Worm (Caenorhabditis elegans) whole organism, L3 larva: Measurements from ENCODE around the gene dos-3.

ENCODE experiments used
- elt-2 ChIP-seq: sonication (generic microtip); optimal IDR thresholded peaks from 2 replicates; lab custom pipeline; 2016; ENCODE audit warnings: missing genetic modification reagents, mild to moderate bottlenecking, missing genetic modification characterization, missing compliant biosample characterization
- elt-3 ChIP-seq, 3 experiments: fragments of 150-350 bp in 1 of 3; sonication (generic microtip) in 2 of 3; optimal IDR thresholded peaks; 2 replicates in 2 of 3; 4 replicates in 1 of 3; lab custom pipeline; 2014 to 2017; ENCODE audit warnings: missing biosample characterization in 3 of 3, missing genetic modification characterization in 3 of 3
- pha-4 ChIP-seq: fragments of 150-350 bp; optimal IDR thresholded peaks from 2 replicates; lab custom pipeline; 2014; ENCODE audit warnings: missing biosample characterization, missing genetic modification reagents, missing genetic modification characterization
- snpc-4 ChIP-seq: fragments of 150-350 bp; optimal IDR thresholded peaks from 2 replicates; lab custom pipeline; 2014; ENCODE audit warnings: missing biosample characterization, missing genetic modification characterization

DNA sequence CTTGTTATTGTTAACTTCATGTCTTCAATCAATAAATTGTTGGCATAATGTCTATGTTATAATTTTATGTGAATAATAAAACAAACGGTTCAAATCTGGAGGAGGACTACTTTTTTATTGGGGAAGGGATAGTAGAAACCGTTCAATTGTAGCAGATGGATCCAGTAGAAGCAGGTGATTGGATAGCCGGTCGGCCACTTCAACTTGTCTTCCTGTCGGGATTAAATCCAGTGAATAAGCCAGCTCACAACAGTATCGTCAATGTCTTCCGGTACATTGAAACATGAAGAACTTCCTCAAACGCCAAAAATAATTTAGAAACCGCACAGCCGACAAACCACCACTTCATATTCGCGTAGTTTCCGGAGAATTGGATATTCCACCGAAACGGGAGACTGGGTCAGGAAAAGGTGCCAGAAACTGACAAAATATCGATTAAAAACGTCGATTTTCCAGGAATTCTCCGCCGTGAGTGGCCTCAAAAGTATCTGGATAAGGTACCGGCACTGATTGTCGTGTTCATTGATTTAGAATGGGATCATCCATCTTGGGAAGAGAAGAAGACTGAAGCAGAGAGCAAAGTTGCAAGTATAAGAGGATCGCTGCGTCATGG, 44.3 kb downstream of the dos-3 start, which contains the start of gene trpp-11:
- no peak for TF ChIP-seq elt-2 (tag; lab: Kevin White, UChicago)
- TF ChIP-seq pha-4 (tag; lab: Kevin White, UChicago): no peak
- no peak for TF ChIP-seq elt-3 (tag; optimal IDR thresholded peaks at IDR 0.05; lab: Kevin White, UChicago)
- TF ChIP-seq snpc-4 (tag; lab: Kevin White, UChicago): no peak
